Fruit fly (Drosophila melanogaster) whole organism, prepupa: ENCODE measurements around the gene CG34278.
A peak's percentile ranks its signal among the peaks of the same experiment; 100 is the strongest.

Experiments
- Blimp-1 ChIP-seq: fragments of 200-800 bp; sonication (Bioruptor generic); optimal IDR thresholded peaks from 3 replicates; lab custom pipeline; 2017; ENCODE audit warnings: missing biosample characterization, missing genetic modification characterization, mild to moderate bottlenecking, moderate library complexity, missing genetic modification reagents
- CG16779 ChIP-seq: fragments of 200-800 bp; sonication (Bioruptor generic); optimal IDR thresholded peaks from 3 replicates; lab custom pipeline; 2017; ENCODE audit warnings: missing biosample characterization, mild to moderate bottlenecking, missing genetic modification characterization
- CG31627 ChIP-seq: fragments of 200-800 bp; sonication (Bioruptor generic); optimal IDR thresholded peaks from 3 replicates; lab custom pipeline; 2016; ENCODE audit warnings: missing biosample characterization, missing genetic modification characterization
- CG34406 ChIP-seq: fragments of 200-800 bp; sonication (Bioruptor generic); optimal IDR thresholded peaks from 3 replicates; lab custom pipeline; 2016; ENCODE audit warnings: missing biosample characterization, missing genetic modification characterization
- CG3919 ChIP-seq: fragments of 200-800 bp; sonication (Bioruptor generic); optimal IDR thresholded peaks from 3 replicates; lab custom pipeline; 2016; ENCODE audit warnings: missing biosample characterization, missing genetic modification characterization
- CG4318 ChIP-seq: fragments of 200-800 bp; sonication (Bioruptor generic); optimal IDR thresholded peaks from 3 replicates; lab custom pipeline; 2017; ENCODE audit warnings: missing biosample characterization, mild to moderate bottlenecking, missing genetic modification characterization
- CG6808 ChIP-seq: fragments of 200-800 bp; sonication (Bioruptor generic); optimal IDR thresholded peaks from 3 replicates; lab custom pipeline; 2017; ENCODE audit warnings: missing biosample characterization, missing genetic modification characterization, mild to moderate bottlenecking, moderate library complexity, missing genetic modification reagents
- CG6854 ChIP-seq: fragments of 200-800 bp; sonication (Bioruptor generic); optimal IDR thresholded peaks from 2 replicates; lab custom pipeline; 2017; ENCODE audit warnings: missing biosample characterization, mild to moderate bottlenecking, missing genetic modification characterization
- CG7368 ChIP-seq: fragments of 200-800 bp; sonication (Bioruptor generic); optimal IDR thresholded peaks from 3 replicates; lab custom pipeline; 2016; ENCODE audit warnings: missing biosample characterization, missing genetic modification characterization
- CG8119 ChIP-seq: fragments of 200-800 bp; sonication (Bioruptor generic); IDR thresholded peaks from 3 replicates; pipeline ENCODE4 v1.3.6; 2022; ENCODE audit warnings: missing biosample characterization, missing genetic modification characterization
- CG8632 ChIP-seq: fragments of 200-800 bp; sonication (Bioruptor generic); optimal IDR thresholded peaks from 3 replicates; lab custom pipeline; 2016; ENCODE audit warnings: missing biosample characterization, missing genetic modification characterization
- CG9139 ChIP-seq: fragments of 200-800 bp; sonication (Bioruptor generic); optimal IDR thresholded peaks from 3 replicates; lab custom pipeline; 2017; ENCODE audit warnings: missing biosample characterization, mild to moderate bottlenecking, missing genetic modification characterization
- Eip75B ChIP-seq: fragments of 200-800 bp; sonication (Bioruptor generic); optimal IDR thresholded peaks from 3 replicates; lab custom pipeline; 2016; ENCODE audit warnings: missing biosample characterization, missing genetic modification characterization
- Eip78C ChIP-seq: fragments of 200-800 bp; sonication (Bioruptor generic); peaks from one replicate; lab custom pipeline; 2016; ENCODE audit warnings: missing biosample characterization, missing genetic modification characterization
- Eip93F ChIP-seq: fragments of 200-800 bp; sonication (Bioruptor generic); optimal IDR thresholded peaks from 2 replicates; lab custom pipeline; 2016; ENCODE audit warnings: missing biosample characterization, mild to moderate bottlenecking, missing genetic modification characterization
- Ets96B ChIP-seq: fragments of 200-800 bp; optimal IDR thresholded peaks from 2 replicates; lab custom pipeline; 2019; ENCODE audit warnings: missing biosample characterization, mild to moderate bottlenecking, missing genetic modification characterization, moderate library complexity
- Hr38 ChIP-seq: sonication (Bioruptor generic); optimal IDR thresholded peaks from 2 replicates; lab custom pipeline; 2016; ENCODE audit warnings: missing biosample characterization, missing genetic modification characterization
- Hr39 ChIP-seq: fragments of 200-800 bp; sonication (Bioruptor generic); optimal IDR thresholded peaks from 2 replicates; lab custom pipeline; 2016; ENCODE audit warnings: missing biosample characterization, missing genetic modification characterization
- Hr4 ChIP-seq: fragments of 200-800 bp; sonication (Bioruptor generic); optimal IDR thresholded peaks from 3 replicates; lab custom pipeline; 2016; ENCODE audit warnings: missing biosample characterization, missing genetic modification characterization
- Lpt ChIP-seq: fragments of 200-800 bp; sonication (Bioruptor generic); optimal IDR thresholded peaks from 3 replicates; lab custom pipeline; 2016; ENCODE audit warnings: missing biosample characterization, missing genetic modification characterization
- Smox ChIP-seq: fragments of 200-800 bp; sonication (Bioruptor generic); optimal IDR thresholded peaks from 3 replicates; lab custom pipeline; 2016; ENCODE audit warnings: missing biosample characterization, missing genetic modification characterization
- Sox14 ChIP-seq: fragments of 200-800 bp; sonication (Bioruptor generic); optimal IDR thresholded peaks from 3 replicates; lab custom pipeline; 2016; ENCODE audit warnings: missing biosample characterization, missing genetic modification characterization
- Sox15 ChIP-seq: fragments of 200-800 bp; sonication (Bioruptor generic); optimal IDR thresholded peaks from 3 replicates; lab custom pipeline; 2016; ENCODE audit warnings: missing biosample characterization, missing genetic modification characterization
- acj6 ChIP-seq: fragments of 200-800 bp; sonication (Bioruptor generic); optimal IDR thresholded peaks from 3 replicates; lab custom pipeline; 2016; ENCODE audit warnings: missing biosample characterization, missing genetic modification characterization
- cyc ChIP-seq: fragments of 200-800 bp; sonication (Bioruptor generic); optimal IDR thresholded peaks from 3 replicates; lab custom pipeline; 2016; ENCODE audit warnings: missing biosample characterization, missing genetic modification characterization
- dac ChIP-seq: fragments of 200-800 bp; sonication (Bioruptor generic); optimal IDR thresholded peaks from 2 replicates; lab custom pipeline; 2017; ENCODE audit warnings: missing biosample characterization, mild to moderate bottlenecking, missing genetic modification characterization
- dsx ChIP-seq: fragments of 200-800 bp; optimal IDR thresholded peaks from 3 replicates; lab custom pipeline; 2019; ENCODE audit warnings: missing biosample characterization, mild to moderate bottlenecking, missing genetic modification characterization, moderate library complexity; ENCODE audit not compliant: poor library complexity, severe bottlenecking
- esn ChIP-seq: fragments of 200-800 bp; sonication (Bioruptor generic); optimal IDR thresholded peaks from 2 replicates; lab custom pipeline; 2016; ENCODE audit warnings: missing biosample characterization, mild to moderate bottlenecking, missing genetic modification characterization, moderate library complexity
- fd59A ChIP-seq: fragments of 200-800 bp; sonication (Bioruptor generic); optimal IDR thresholded peaks from 2 replicates; lab custom pipeline; 2017; ENCODE audit warnings: missing biosample characterization, mild to moderate bottlenecking, missing genetic modification characterization, missing genetic modification reagents
- fd85E ChIP-seq: fragments of 200-800 bp; sonication (Bioruptor generic); optimal IDR thresholded peaks from 3 replicates; lab custom pipeline; 2016; ENCODE audit warnings: missing biosample characterization, missing genetic modification characterization
- fkh ChIP-seq: fragments of 200-800 bp; sonication (Bioruptor generic); optimal IDR thresholded peaks from 3 replicates; lab custom pipeline; 2017; ENCODE audit warnings: missing biosample characterization, mild to moderate bottlenecking, missing genetic modification characterization, moderate library complexity
- lz ChIP-seq: fragments of 200-800 bp; sonication (Bioruptor generic); optimal IDR thresholded peaks from 3 replicates; lab custom pipeline; 2016; ENCODE audit warnings: missing biosample characterization, missing genetic modification characterization
- salr ChIP-seq, 2 experiments: fragments of 200-800 bp; sonication (Bioruptor generic); optimal IDR thresholded peaks; 3 replicates each; lab custom pipeline; 2016 to 2018; ENCODE audit warnings: missing biosample characterization in 2 of 2, missing genetic modification characterization in 2 of 2, mild to moderate bottlenecking in 1 of 2
- spab ChIP-seq: fragments of 200-800 bp; sonication (Bioruptor generic); optimal IDR thresholded peaks from 2 replicates; lab custom pipeline; 2017; ENCODE audit warnings: missing biosample characterization, mild to moderate bottlenecking, missing genetic modification characterization, missing genetic modification reagents
- svp ChIP-seq: fragments of 200-800 bp; sonication (Bioruptor generic); peaks from one replicate; lab custom pipeline; 2016; ENCODE audit warnings: missing biosample characterization, missing genetic modification characterization
- vri ChIP-seq: fragments of 200-800 bp; sonication (Bioruptor generic); optimal IDR thresholded peaks from 3 replicates; lab custom pipeline; 2016; ENCODE audit warnings: missing biosample characterization, mild to moderate bottlenecking, missing genetic modification characterization

CG34278 gene

dm6 chr3R:17122796-17123504 is 2.7 kb downstream of the CG34278 start (continued):
- TF ChIP-seq Ets96B (no peak), Sox14 (GFP tag; lab: Kevin White, UChicago) (peak; percentile 15), Lpt (GFP tag; lab: Kevin White, UChicago) (no peak), Blimp-1 (GFP tag; lab: Kevin White, UChicago) (peak; percentile 27), CG8632 (GFP tag; lab: Kevin White, UChicago) (peak; percentile 25), Sox15 (no peak), Hr4 (GFP tag; lab: Kevin White, UChicago) (peak; percentile 29), CG6854 (GFP tag; lab: Kevin White, UChicago) (no peak), svp (GFP tag; lab: Kevin White, UChicago) (peak; percentile 88), acj6 (GFP tag; lab: Kevin White, UChicago) (peak; percentile 49), CG8119 (peak; percentile 61; the same call in 2 of the 3 replicates), CG31627 (peak; percentile 22), CG4318 (peak; percentile 12), vri (GFP tag; lab: Kevin White, UChicago) (peak; percentile 46), Eip75B (GFP tag; lab: Kevin White, UChicago) (no peak), dac (GFP tag; lab: Kevin White, UChicago) (no peak), fd59A (no peak), fd85E (no peak), spab (GFP tag; lab: Kevin White, UChicago) (no peak), CG6808 (GFP tag; lab: Kevin White, UChicago) (no peak), lz (GFP tag; lab: Kevin White, UChicago) (peak; percentile 37), CG16779 (tag; lab: Kevin White, UChicago) (no peak), CG7368 (GFP tag; lab: Kevin White, UChicago) (no peak), Eip78C (GFP tag; lab: Kevin White, UChicago) (no peak), Hr38 (GFP tag; lab: Kevin White, UChicago) (no peak), Eip93F (GFP tag; lab: Kevin White, UChicago) (no peak), dsx (GFP tag; lab: Kevin White, UChicago) (no peak), cyc (GFP tag; lab: Kevin White, UChicago) (peak; percentile 2), Smox (GFP tag; lab: Kevin White, UChicago) (peak; percentile 56), esn (GFP tag; lab: Kevin White, UChicago) (no peak), CG3919 (GFP tag; lab: Kevin White, UChicago) (no peak), salr (GFP tag; optimal IDR thresholded peaks at IDR 0.05; lab: Kevin White, UChicago) (no peak), CG9139 (GFP tag; lab: Kevin White, UChicago) (no peak)

dm6 chr3R:17124177-17124576 is 3.9 kb downstream of the CG34278 start, which contains the start of gene CG45079:
CG45079 (plus strand) TSS chr3R:17124477.
- TF ChIP-seq Hr39 (GFP tag; lab: Kevin White, UChicago) (no peak), salr (GFP tag; optimal IDR thresholded peaks at IDR 0.05; lab: Kevin White, UChicago) (no peak), Smox (GFP tag; lab: Kevin White, UChicago) (no peak), Lpt (GFP tag; lab: Kevin White, UChicago) (no peak), fd85E (no peak), fd59A (no peak), Eip93F (GFP tag; lab: Kevin White, UChicago) (no peak), CG31627 (no peak), CG34406 (GFP tag; lab: Kevin White, UChicago) (no peak), Eip75B (GFP tag; lab: Kevin White, UChicago) (no peak), fkh (GFP tag; lab: Kevin White, UChicago) (no peak), cyc (GFP tag; lab: Kevin White, UChicago) (no peak), vri (GFP tag; lab: Kevin White, UChicago) (no peak), Blimp-1 (GFP tag; lab: Kevin White, UChicago) (no peak), CG16779 (tag; lab: Kevin White, UChicago) (no peak)
